Fruit fly (Drosophila melanogaster) whole organism, prepupa: ENCODE results near the gene frc.

Source experiments
- CG16779 ChIP-seq: fragments of 200-800 bp; sonication (Bioruptor generic); optimal IDR thresholded peaks from 3 replicates; lab custom pipeline; 2017; ENCODE audit warnings: missing biosample characterization, mild to moderate bottlenecking, missing genetic modification characterization
- CG6792 ChIP-seq: fragments of 200-800 bp; sonication (Bioruptor generic); optimal IDR thresholded peaks from 3 replicates; lab custom pipeline; 2016; ENCODE audit warnings: missing biosample characterization, missing genetic modification characterization
- Ets96B ChIP-seq: fragments of 200-800 bp; optimal IDR thresholded peaks from 2 replicates; lab custom pipeline; 2019; ENCODE audit warnings: missing biosample characterization, mild to moderate bottlenecking, missing genetic modification characterization, moderate library complexity
- Gug ChIP-seq: fragments of 200-800 bp; sonication (Bioruptor generic); IDR thresholded peaks from 2 replicates; pipeline ENCODE4 v1.3.6; 2022; ENCODE audit warnings: missing biosample characterization, missing genetic modification characterization
- Hr4 ChIP-seq: fragments of 200-800 bp; sonication (Bioruptor generic); optimal IDR thresholded peaks from 3 replicates; lab custom pipeline; 2016; ENCODE audit warnings: missing biosample characterization, missing genetic modification characterization
- lz ChIP-seq: fragments of 200-800 bp; sonication (Bioruptor generic); optimal IDR thresholded peaks from 3 replicates; lab custom pipeline; 2016; ENCODE audit warnings: missing biosample characterization, missing genetic modification characterization

dm6 chr3L:17478826-17479225 is 45.8 kb upstream of the frc start, which contains the start of the genes CG13733 and qjt:
- TF ChIP-seq Hr4 (GFP tag; lab: Kevin White, UChicago), result no peak
- no peak for TF ChIP-seq Ets96B
- TF ChIP-seq CG6792, result no peak
- TF ChIP-seq CG16779 (tag; lab: Kevin White, UChicago), result no peak
- TF ChIP-seq Gug (GFP tag; lab: Robert Waterston, UW), result no peak
- no peak for TF ChIP-seq lz (GFP tag; lab: Kevin White, UChicago)
